Worm (Caenorhabditis elegans) whole organism, L3 larva: Measurements from ENCODE around the gene VY10G11R.1.

Source experiments
- R02D3.7 ChIP-seq: fragments of 150-350 bp; optimal IDR thresholded peaks from 2 replicates; lab custom pipeline; 2014; ENCODE audit warnings: missing biosample characterization, missing genetic modification characterization
- fos-1 ChIP-seq: fragments of 150-350 bp; optimal IDR thresholded peaks from 2 replicates; lab custom pipeline; 2014; ENCODE audit warnings: missing biosample characterization, missing genetic modification characterization
- nfya-1 ChIP-seq: sonication (generic microtip); optimal IDR thresholded peaks from 2 replicates; lab custom pipeline; 2017; ENCODE audit warnings: missing genetic modification characterization, mild to moderate bottlenecking, missing compliant biosample characterization, antibody characterized with exemption, moderate library complexity; ENCODE audit not compliant: insufficient read depth
- nhr-77 ChIP-seq: fragments of 150-350 bp; optimal IDR thresholded peaks from 2 replicates; lab custom pipeline; 2014; ENCODE audit warnings: missing biosample characterization, missing genetic modification characterization
- unc-39 ChIP-seq: sonication (generic microtip); optimal IDR thresholded peaks from 4 replicates; lab custom pipeline; 2017; ENCODE audit warnings: missing biosample characterization, missing genetic modification characterization
- zag-1 ChIP-seq: fragments of 150-350 bp; optimal IDR thresholded peaks from 2 replicates; lab custom pipeline; 2014; ENCODE audit warnings: missing biosample characterization, missing genetic modification characterization
- ztf-11 ChIP-seq: fragments of 150-350 bp; optimal IDR thresholded peaks from 2 replicates; lab custom pipeline; 2014; ENCODE audit warnings: missing biosample characterization, missing genetic modification characterization
- ztf-4 ChIP-seq: fragments of 150-350 bp; optimal IDR thresholded peaks from 2 replicates; lab custom pipeline; 2014; ENCODE audit warnings: missing biosample characterization, missing genetic modification characterization

DNA sequence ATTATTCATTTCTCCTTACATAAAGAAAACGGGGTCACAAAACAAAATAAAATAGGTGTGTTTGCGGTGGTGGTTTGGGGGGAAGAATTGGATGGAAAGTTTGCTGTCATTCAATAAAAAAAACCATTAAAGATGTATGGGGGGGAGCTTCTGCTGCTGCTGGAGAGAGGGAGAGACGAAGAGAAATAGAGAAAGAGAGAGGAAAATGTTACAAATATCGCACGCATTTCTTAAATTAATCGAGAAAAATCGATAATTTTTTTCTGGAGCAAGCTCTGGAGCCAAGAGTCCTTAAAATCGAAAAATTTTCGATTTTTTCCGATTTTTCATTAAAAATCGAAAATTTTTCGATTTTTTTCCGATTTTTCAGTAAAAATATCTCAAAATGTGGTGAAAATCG is 12.0 kb upstream of the VY10G11R.1 start:
- no peak for TF ChIP-seq nhr-77 (tag; lab: Kevin White, UChicago)
- TF ChIP-seq fos-1 (tag; lab: Kevin White, UChicago): no peak
- TF ChIP-seq R02D3.7 (tag; lab: Kevin White, UChicago): no peak
- no peak for TF ChIP-seq ztf-11 (tag; lab: Kevin White, UChicago)
- TF ChIP-seq zag-1 (tag; lab: Kevin White, UChicago): no peak
- TF ChIP-seq unc-39 (tag; lab: Kevin White, UChicago): no peak
- TF ChIP-seq ztf-4 (tag; lab: Kevin White, UChicago): no peak
- no peak for TF ChIP-seq nfya-1 (tag; lab: Kevin White, UChicago)
